Worm (Caenorhabditis elegans) whole organism, midembryonic: Measurements from ENCODE around the gene pir-1.

Source experiments
- T22C8.4 ChIP-seq: fragments of 200-800 bp; sonication (Bioruptor generic); IDR thresholded peaks from 2 replicates; pipeline ENCODE4 v1.3.6; 2022; ENCODE audit warnings: missing genetic modification characterization, missing compliant biosample characterization
- cog-1 ChIP-seq: sonication (generic microtip); optimal IDR thresholded peaks from 2 replicates; lab custom pipeline; 2016; ENCODE audit warnings: missing genetic modification characterization, missing compliant biosample characterization
- flt-1 ChIP-seq: fragments of 200-800 bp; sonication (Bioruptor generic); IDR thresholded peaks from 2 replicates; pipeline ENCODE4 v1.3.6; 2022; ENCODE audit warnings: missing genetic modification characterization, missing compliant biosample characterization
- klf-2 ChIP-seq: fragments of 200-800 bp; sonication (Bioruptor generic); conservative IDR thresholded peaks from 2 replicates; pipeline ENCODE4 v1.3.6; 2022; ENCODE audit warnings: missing genetic modification reagents, missing genetic modification characterization, missing compliant biosample characterization
- med-1 ChIP-seq: sonication (generic microtip); optimal IDR thresholded peaks from 2 replicates; lab custom pipeline; 2017; ENCODE audit warnings: missing genetic modification characterization, mild to moderate bottlenecking, missing compliant biosample characterization, antibody characterized with exemption, missing genetic modification reagents; ENCODE audit not compliant: insufficient read depth
- ref-1 ChIP-seq: fragments of 200-800 bp; sonication (Bioruptor generic); conservative IDR thresholded peaks from 2 replicates; pipeline ENCODE4 v1.3.6; 2022; ENCODE audit warnings: missing genetic modification reagents, missing genetic modification characterization, missing compliant biosample characterization
- tab-1 ChIP-seq: fragments of 200-800 bp; sonication (Bioruptor generic); IDR thresholded peaks from 2 replicates; pipeline ENCODE4 v1.3.6; 2022; ENCODE audit warnings: missing genetic modification characterization, missing compliant biosample characterization
- ztf-23 ChIP-seq: fragments of 200-800 bp; sonication (Bioruptor generic); IDR thresholded peaks from 2 replicates; pipeline ENCODE4 v1.3.6; 2022; ENCODE audit warnings: missing genetic modification reagents, missing genetic modification characterization, missing compliant biosample characterization
- ztf-29 ChIP-seq: fragments of 200-800 bp; sonication (Bioruptor generic); IDR thresholded peaks from 2 replicates; pipeline ENCODE4 v1.3.6; 2022; ENCODE audit warnings: missing genetic modification reagents, missing genetic modification characterization, missing compliant biosample characterization

pir-1 gene

ce11 chrII:9194195-9194594, 17.1 kb downstream of the pir-1 start, which contains the start of gene twk-4:
twk-4 (minus strand) TSS chrII:9194295.
- TF ChIP-seq cog-1 (tag; lab: Kevin White, UChicago), result no peak

- TF ChIP-seq cog-1 (tag; lab: Kevin White, UChicago) (no peak), tab-1 (no peak), ref-1 (GFP tag; lab: Robert Waterston, UW) (no peak), ztf-29 (GFP tag; lab: Robert Waterston, UW) (no peak), T22C8.4 (GFP tag; lab: Robert Waterston, UW) (no peak), med-1 (GFP tag; lab: Kevin White, UChicago) (no peak), klf-2 (GFP tag; lab: Robert Waterston, UW) (no peak), flt-1 (GFP tag; lab: Robert Waterston, UW) (no peak), ztf-23 (GFP tag; lab: Robert Waterston, UW) (no peak)
Observed at ce11 chrII:9196325-9196724, 19.2 kb downstream of the pir-1 start.

- TF ChIP-seq tab-1 (no peak), ztf-29 (GFP tag; lab: Robert Waterston, UW) (no peak)
Observed at ce11 chrII:9197212-9197611, 20.1 kb downstream of the pir-1 start, which contains the start of gene let-23. let-23 (plus strand) TSS chrII:9197512.

- TF ChIP-seq cog-1 (tag; lab: Kevin White, UChicago) (no peak), ztf-29 (GFP tag; lab: Robert Waterston, UW) (no peak), klf-2 (GFP tag; lab: Robert Waterston, UW) (no peak), T22C8.4 (GFP tag; lab: Robert Waterston, UW) (no peak), ztf-23 (GFP tag; lab: Robert Waterston, UW) (no peak), med-1 (GFP tag; lab: Kevin White, UChicago) (no peak), ref-1 (GFP tag; lab: Robert Waterston, UW) (no peak), flt-1 (GFP tag; lab: Robert Waterston, UW) (no peak), tab-1 (no peak)
Observed at ce11 chrII:9210076-9210475, 33.0 kb downstream of the pir-1 start, which contains the start of gene ZK1067.4. ZK1067.4 (plus strand) TSS chrII:9210376.

- no peak for TF ChIP-seq ztf-29 (GFP tag; lab: Robert Waterston, UW)
- TF ChIP-seq klf-2 (GFP tag; lab: Robert Waterston, UW), result no peak
- TF ChIP-seq flt-1 (GFP tag; lab: Robert Waterston, UW), result no peak
- TF ChIP-seq T22C8.4 (GFP tag; lab: Robert Waterston, UW), result no peak
- TF ChIP-seq tab-1, result no peak
- TF ChIP-seq ztf-23 (GFP tag; lab: Robert Waterston, UW), result no peak
- no peak for TF ChIP-seq cog-1 (tag; lab: Kevin White, UChicago)
- TF ChIP-seq ref-1 (GFP tag; lab: Robert Waterston, UW), result no peak
- no peak for TF ChIP-seq med-1 (GFP tag; lab: Kevin White, UChicago)
Observed at ce11 chrII:9211684-9212083, 34.6 kb downstream of the pir-1 start.

- TF ChIP-seq ztf-23 (GFP tag; lab: Robert Waterston, UW) (no peak), ztf-29 (GFP tag; lab: Robert Waterston, UW) (no peak), ref-1 (GFP tag; lab: Robert Waterston, UW) (no peak), tab-1 (no peak), T22C8.4 (GFP tag; lab: Robert Waterston, UW) (no peak), klf-2 (GFP tag; lab: Robert Waterston, UW) (no peak), cog-1 (tag; lab: Kevin White, UChicago) (no peak), med-1 (GFP tag; lab: Kevin White, UChicago) (no peak), flt-1 (GFP tag; lab: Robert Waterston, UW) (no peak)
Observed at ce11 chrII:9213055-9213708, 36.1 kb downstream of the pir-1 start, which contains the start of gene znfx-1. znfx-1 (plus strand) TSS chrII:9213658.

- TF ChIP-seq cog-1 (tag; lab: Kevin White, UChicago), result no peak
- no peak for TF ChIP-seq T22C8.4 (GFP tag; lab: Robert Waterston, UW)
- TF ChIP-seq tab-1, result no peak
- no peak for TF ChIP-seq ztf-23 (GFP tag; lab: Robert Waterston, UW)
- no peak for TF ChIP-seq ztf-29 (GFP tag; lab: Robert Waterston, UW)
- TF ChIP-seq flt-1 (GFP tag; lab: Robert Waterston, UW), result no peak
- TF ChIP-seq med-1 (GFP tag; lab: Kevin White, UChicago), result no peak
- TF ChIP-seq klf-2 (GFP tag; lab: Robert Waterston, UW), result no peak
- no peak for TF ChIP-seq ref-1 (GFP tag; lab: Robert Waterston, UW)
Observed at ce11 chrII:9222969-9223368, 45.9 kb downstream of the pir-1 start, which contains the start of gene ZK1067.3. ZK1067.3 (plus strand) TSS chrII:9223269.

- TF ChIP-seq flt-1 (GFP tag; lab: Robert Waterston, UW) (no peak), ref-1 (GFP tag; lab: Robert Waterston, UW) (no peak), klf-2 (GFP tag; lab: Robert Waterston, UW) (no peak), ztf-29 (GFP tag; lab: Robert Waterston, UW) (no peak)
Observed at ce11 chrII:9227134-9227533, 50.0 kb downstream of the pir-1 start, which contains the start of gene abu-14. abu-14 (minus strand) TSS chrII:9227214.
